Worm (Caenorhabditis elegans) whole organism, L1 larva: Measurements from ENCODE around the gene sri-50.
A peak's percentile ranks its signal among the peaks of the same experiment; 100 is the strongest.

ENCODE experiments used
- C04F5.9 ChIP-seq: sonication (generic microtip); optimal IDR thresholded peaks from 2 replicates; lab custom pipeline; 2016; ENCODE audit warnings: missing genetic modification characterization, missing compliant biosample characterization
- C16A3.4 ChIP-seq: fragments of 150-350 bp; optimal IDR thresholded peaks from 2 replicates; lab custom pipeline; 2014; ENCODE audit warnings: missing biosample characterization, missing genetic modification characterization
- F16B12.6 ChIP-seq: fragments of 150-350 bp; optimal IDR thresholded peaks from 2 replicates; lab custom pipeline; 2014; ENCODE audit warnings: missing biosample characterization, missing genetic modification characterization
- aha-1 ChIP-seq: fragments of 150-350 bp; optimal IDR thresholded peaks from 2 replicates; lab custom pipeline; 2014; ENCODE audit warnings: missing biosample characterization, missing genetic modification characterization
- alr-1 ChIP-seq: fragments of 200-800 bp; sonication (Bioruptor generic); optimal IDR thresholded peaks from 2 replicates; lab custom pipeline; 2018; ENCODE audit warnings: borderline replicate concordance, mild to moderate bottlenecking, missing genetic modification characterization, missing compliant biosample characterization
- aly-2 ChIP-seq: fragments of 150-350 bp; optimal IDR thresholded peaks from 2 replicates; lab custom pipeline; 2014; ENCODE audit warnings: missing biosample characterization, missing genetic modification characterization
- blmp-1 ChIP-seq: fragments of 150-350 bp; optimal IDR thresholded peaks from 2 replicates; lab custom pipeline; 2014; ENCODE audit warnings: missing biosample characterization, missing genetic modification characterization
- ceh-63 ChIP-seq: fragments of 200-800 bp; sonication (Bioruptor generic); optimal IDR thresholded peaks from 2 replicates; lab custom pipeline; 2018; ENCODE audit warnings: mild to moderate bottlenecking, missing genetic modification characterization, missing compliant biosample characterization
- ceh-8 ChIP-seq: fragments of 200-800 bp; sonication (Bioruptor generic); optimal IDR thresholded peaks from 2 replicates; lab custom pipeline; 2018; ENCODE audit warnings: mild to moderate bottlenecking, missing genetic modification characterization, moderate library complexity, missing compliant biosample characterization
- ces-1 ChIP-seq: fragments of 150-350 bp; optimal IDR thresholded peaks from 2 replicates; lab custom pipeline; 2014; ENCODE audit warnings: missing biosample characterization, missing genetic modification reagents, missing genetic modification characterization
- dpl-1 ChIP-seq, 3 experiments: fragments of 150-350 bp in 2 of 3; sonication (generic microtip) in 1 of 3; optimal IDR thresholded peaks; 2 replicates each; lab custom pipeline; 2014 to 2017; ENCODE audit warnings: missing biosample characterization in 3 of 3, missing genetic modification characterization in 3 of 3, missing genetic modification reagents in 3 of 3
- dsc-1 ChIP-seq: sonication (generic microtip); optimal IDR thresholded peaks from 2 replicates; lab custom pipeline; 2016; ENCODE audit warnings: mild to moderate bottlenecking, missing genetic modification characterization, missing compliant biosample characterization
- efl-1 ChIP-seq, 4 experiments: fragments of 150-350 bp; optimal IDR thresholded peaks in 3 of 4; peaks in 1 of 4; 1 replicate in 1 of 4; 2 replicates in 3 of 4; lab custom pipeline; 2014; ENCODE audit warnings: missing biosample characterization in 2 of 4, missing genetic modification characterization in 2 of 4, missing genetic modification reagents in 2 of 4
- efl-3 ChIP-seq: fragments of 200-800 bp; sonication (Bioruptor generic); optimal IDR thresholded peaks from 2 replicates; lab custom pipeline; 2018; ENCODE audit warnings: mild to moderate bottlenecking, missing genetic modification characterization, missing compliant biosample characterization
- egl-27 ChIP-seq, 2 experiments: fragments of 150-350 bp in 1 of 2; sonication (generic microtip); optimal IDR thresholded peaks; 3 replicates each; lab custom pipeline; 2017 to 2018; ENCODE audit warnings: missing biosample characterization in 2 of 2, missing genetic modification characterization in 2 of 2, missing genetic modification reagents in 2 of 2
- fos-1 ChIP-seq: fragments of 150-350 bp; optimal IDR thresholded peaks from 2 replicates; lab custom pipeline; 2014; ENCODE audit warnings: missing biosample characterization, missing genetic modification characterization
- hlh-17 ChIP-seq: fragments of 200-800 bp; sonication (Bioruptor generic); optimal IDR thresholded peaks from 2 replicates; lab custom pipeline; 2018; ENCODE audit warnings: missing genetic modification characterization, mild to moderate bottlenecking, missing compliant biosample characterization, moderate library complexity, borderline replicate concordance
- hpl-2 ChIP-seq: fragments of 150-350 bp; optimal IDR thresholded peaks from 2 replicates; lab custom pipeline; 2014; ENCODE audit warnings: missing biosample characterization, missing genetic modification reagents, missing genetic modification characterization
- isw-1 ChIP-seq: fragments of 200-800 bp; sonication (Bioruptor generic); IDR thresholded peaks from 2 replicates; pipeline ENCODE4 v1.3.6; 2022; ENCODE audit warnings: missing genetic modification characterization, missing compliant biosample characterization
- jun-1 ChIP-seq: fragments of 150-350 bp; optimal IDR thresholded peaks from 2 replicates; lab custom pipeline; 2014; ENCODE audit warnings: missing biosample characterization, missing genetic modification reagents, missing genetic modification characterization
- lin-15B ChIP-seq: fragments of 150-350 bp; sonication (generic microtip); optimal IDR thresholded peaks from 3 replicates; lab custom pipeline; 2014; ENCODE audit warnings: missing biosample characterization, missing genetic modification characterization
- lin-35 ChIP-seq, 2 experiments: fragments of 150-350 bp; optimal IDR thresholded peaks; 2 replicates each; lab custom pipeline; 2014; ENCODE audit warnings: missing biosample characterization in 2 of 2, missing genetic modification characterization in 2 of 2, missing genetic modification reagents in 2 of 2
- lin-39 ChIP-seq: fragments of 150-350 bp; optimal IDR thresholded peaks from 2 replicates; lab custom pipeline; 2014; ENCODE audit warnings: missing biosample characterization, missing genetic modification reagents, missing genetic modification characterization
- mdl-1 ChIP-seq, 2 experiments: fragments of 150-350 bp; optimal IDR thresholded peaks; 2 replicates each; lab custom pipeline; 2014 to 2017; ENCODE audit warnings: missing biosample characterization in 2 of 2, missing genetic modification characterization in 2 of 2, inconsistent platforms in 1 of 2
- mef-2 ChIP-seq: fragments of 150-350 bp; optimal IDR thresholded peaks from 2 replicates; lab custom pipeline; 2014; ENCODE audit warnings: missing biosample characterization, missing genetic modification characterization
- nhr-20 ChIP-seq: sonication (generic microtip); optimal IDR thresholded peaks from 2 replicates; lab custom pipeline; 2016; ENCODE audit warnings: mild to moderate bottlenecking, missing genetic modification characterization, missing compliant biosample characterization
- nhr-77 ChIP-seq: fragments of 150-350 bp; optimal IDR thresholded peaks from 2 replicates; lab custom pipeline; 2014; ENCODE audit warnings: missing biosample characterization, missing genetic modification characterization
- nhr-84 ChIP-seq: sonication (generic microtip); optimal IDR thresholded peaks from 2 replicates; lab custom pipeline; 2017; ENCODE audit warnings: missing biosample characterization, missing genetic modification characterization
- pqm-1 ChIP-seq: sonication (generic microtip); optimal IDR thresholded peaks from 3 replicates; lab custom pipeline; 2017; ENCODE audit warnings: missing biosample characterization, missing genetic modification characterization
- rnt-1 ChIP-seq: sonication (generic microtip); optimal IDR thresholded peaks from 2 replicates; lab custom pipeline; 2016; ENCODE audit warnings: mild to moderate bottlenecking, missing genetic modification characterization, moderate library complexity, missing compliant biosample characterization
- snpc-4 ChIP-seq: fragments of 150-350 bp; optimal IDR thresholded peaks from 2 replicates; lab custom pipeline; 2014; ENCODE audit warnings: missing biosample characterization, missing genetic modification characterization
- snu-23 ChIP-seq: sonication (generic microtip); optimal IDR thresholded peaks from 2 replicates; lab custom pipeline; 2016; ENCODE audit warnings: missing genetic modification characterization, missing compliant biosample characterization
- sptf-1 ChIP-seq: fragments of 150-350 bp; optimal IDR thresholded peaks from 2 replicates; lab custom pipeline; 2014; ENCODE audit warnings: missing biosample characterization, missing genetic modification characterization
- tlp-1 ChIP-seq: fragments of 150-350 bp; optimal IDR thresholded peaks from 2 replicates; lab custom pipeline; 2014; ENCODE audit warnings: missing biosample characterization, missing genetic modification characterization
- unc-130 ChIP-seq: fragments of 150-350 bp; optimal IDR thresholded peaks from 2 replicates; lab custom pipeline; 2017; ENCODE audit warnings: missing biosample characterization, missing genetic modification characterization, inconsistent platforms
- vab-15 ChIP-seq: sonication (generic microtip); optimal IDR thresholded peaks from 2 replicates; lab custom pipeline; 2017; ENCODE audit warnings: missing genotype, mild to moderate bottlenecking, missing genetic modification characterization, missing compliant biosample characterization
- xbp-1 ChIP-seq: sonication (generic microtip); optimal IDR thresholded peaks from 2 replicates; lab custom pipeline; 2016; ENCODE audit warnings: missing genetic modification characterization, missing compliant biosample characterization
- zip-4 ChIP-seq: fragments of 200-800 bp; sonication (Bioruptor generic); optimal IDR thresholded peaks from 2 replicates; lab custom pipeline; 2018; ENCODE audit warnings: mild to moderate bottlenecking, missing genetic modification characterization, moderate library complexity, missing compliant biosample characterization
- ztf-4 ChIP-seq: fragments of 150-350 bp; optimal IDR thresholded peaks from 2 replicates; lab custom pipeline; 2014; ENCODE audit warnings: missing biosample characterization, missing genetic modification characterization

Gene sri-50

DNA sequence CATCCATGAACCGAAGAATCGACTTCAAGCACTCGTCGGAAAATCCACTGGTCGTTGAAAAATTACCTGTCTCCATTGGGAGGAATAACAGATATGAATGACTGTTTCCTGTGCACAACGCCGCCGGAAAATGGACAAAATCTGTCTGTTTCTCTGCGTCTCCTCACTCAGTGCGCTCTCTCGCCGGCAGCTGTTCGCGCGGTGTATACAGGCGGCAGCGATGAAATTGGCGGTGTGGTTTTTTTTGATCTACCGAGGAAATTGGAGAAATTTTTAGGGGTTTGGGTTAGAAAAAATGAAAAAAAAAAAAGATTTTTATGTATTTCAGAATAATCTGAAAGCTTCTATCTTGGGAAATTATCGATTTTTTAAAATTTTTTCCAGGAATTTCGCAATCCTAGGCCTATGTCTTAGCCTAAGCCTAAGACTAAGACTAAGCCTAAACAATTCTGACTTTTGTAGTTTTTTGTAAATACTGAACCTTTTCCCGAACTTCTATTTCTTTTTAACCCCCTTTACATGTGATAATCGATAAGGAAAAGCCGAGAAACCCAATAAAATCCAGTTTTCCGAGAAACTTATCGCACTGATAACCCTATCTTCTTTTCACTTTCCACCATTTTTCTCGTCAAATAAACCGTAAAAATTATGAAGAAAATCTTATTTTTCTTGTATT lies 44.7 kb downstream of the sri-50 start, which contains the start of the genes fbxc-50 and C17F4.2:
Gene fbxc-50, minus strand, starts transcription at position 81 of the 676 bp plus-strand sequence.
Gene C17F4.2, plus strand, starts transcription at position 626 of the 676 bp plus-strand sequence.
- TF ChIP-seq efl-3 (GFP tag; lab: Kevin White, UChicago) = no peak
- TF ChIP-seq nhr-77 (tag; lab: Kevin White, UChicago) = no peak
- no peak for TF ChIP-seq nhr-84 (tag; lab: Kevin White, UChicago)
- no peak for TF ChIP-seq dsc-1 (tag; lab: Kevin White, UChicago)
- TF ChIP-seq dpl-1 (GFP tag; optimal IDR thresholded peaks at IDR 0.05; lab: Kevin White, UChicago) = no peak
- TF ChIP-seq blmp-1 (tag; lab: Kevin White, UChicago) = peak; percentile 80
- no peak for TF ChIP-seq fos-1
- TF ChIP-seq efl-1 (optimal IDR thresholded peaks at IDR 0.05; lab: Kevin White, UChicago) = no peak
- TF ChIP-seq efl-1 (GFP tag; optimal IDR thresholded peaks at IDR 0.05 in 1 of 2; lab: Kevin White, UChicago) = peak in 1 of 2 experiments; percentile 56

DNA sequence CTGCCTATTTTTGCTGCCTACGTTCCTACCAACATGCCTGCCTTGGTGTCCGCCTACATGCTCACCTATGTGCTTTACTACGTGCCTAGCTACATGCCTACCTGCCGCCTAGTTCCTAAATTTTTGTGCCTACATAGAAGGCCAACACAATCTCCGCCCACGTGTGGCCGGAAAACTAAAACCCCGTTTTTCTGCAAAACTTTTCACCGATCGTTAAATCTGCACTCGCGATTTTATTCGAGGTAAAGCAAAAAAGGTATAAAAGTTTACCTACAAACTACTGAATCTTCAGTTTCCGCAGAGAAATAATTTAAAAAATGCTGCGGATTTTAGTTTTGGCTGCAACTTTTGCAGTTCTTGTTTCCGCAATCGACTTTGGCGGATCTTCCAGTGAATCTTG lies 45.9 kb downstream of the sri-50 start, which contains the start of gene clec-124:
Gene clec-124, plus strand, starts transcription at position 301 of the 400 bp plus-strand sequence.
- TF ChIP-seq hlh-17 (no peak), unc-130 (tag; lab: Kevin White, UChicago) (no peak), isw-1 (no peak), C04F5.9 (tag; lab: Kevin White, UChicago) (no peak), F16B12.6 (no peak), mdl-1 (tag; optimal IDR thresholded peaks at IDR 0.05; lab: Kevin White, UChicago) (no peak), zip-4 (GFP tag; lab: Kevin White, UChicago) (no peak), hpl-2 (no peak), rnt-1 (no peak), lin-15B (no peak), ztf-4 (no peak), xbp-1 (tag; lab: Kevin White, UChicago) (no peak), sptf-1 (no peak)

- TF ChIP-seq mef-2 (no peak), aha-1 (no peak), isw-1 (no peak), snpc-4 (tag; lab: Kevin White, UChicago) (no peak), ceh-8 (GFP tag; lab: Kevin White, UChicago) (no peak)
- TF ChIP-seq, all 84 proteins: peak for 0
Measured at ce11 chrII:3250195-3250594, 46.7 kb downstream of the sri-50 start.

DNA sequence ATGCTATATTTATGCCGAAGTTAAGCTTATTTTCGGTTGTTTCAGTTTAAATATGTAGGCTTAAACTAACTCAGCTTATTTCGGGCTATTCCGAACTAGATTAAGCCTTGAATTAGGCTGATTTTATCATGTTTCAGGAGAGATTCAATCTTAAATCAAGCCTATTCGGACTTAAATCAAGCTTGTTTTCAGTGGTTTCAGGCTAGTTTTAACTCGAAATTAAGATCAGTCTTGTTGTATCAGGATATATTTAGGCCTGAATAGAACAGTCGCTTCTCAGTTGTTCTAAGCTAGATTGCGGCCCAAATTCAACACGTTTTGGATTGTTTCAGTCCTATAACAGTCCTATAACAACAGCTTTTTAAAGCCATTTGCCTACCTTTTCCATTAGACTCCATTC lies 48.3 kb downstream of the sri-50 start:
- TF ChIP-seq jun-1 (tag; lab: Kevin White, UChicago) (no peak), ceh-63 (GFP tag; lab: Kevin White, UChicago) (no peak), ces-1 (GFP tag; lab: Kevin White, UChicago) (no peak), nhr-20 (tag; lab: Kevin White, UChicago) (no peak), F16B12.6 (no peak), vab-15 (tag; lab: Kevin White, UChicago) (no peak), alr-1 (tag; lab: Kevin White, UChicago) (no peak), lin-39 (no peak), zip-4 (GFP tag; lab: Kevin White, UChicago) (no peak), snu-23 (GFP tag; lab: Kevin White, UChicago) (no peak), hpl-2 (no peak), egl-27 (tag; optimal IDR thresholded peaks at IDR 0.05; lab: Kevin White, UChicago) (no peak), ceh-8 (GFP tag; lab: Kevin White, UChicago) (no peak), pqm-1 (tag; lab: Kevin White, UChicago) (no peak), blmp-1 (tag; lab: Kevin White, UChicago) (no peak), C16A3.4 (tag; lab: Kevin White, UChicago) (no peak), lin-35 (GFP tag; optimal IDR thresholded peaks at IDR 0.05; lab: Kevin White, UChicago) (no peak), tlp-1 (tag; lab: Kevin White, UChicago) (no peak), aly-2 (no peak), nhr-84 (tag; lab: Kevin White, UChicago) (no peak)
- TF ChIP-seq, all 84 proteins: peak for 0
